Worm (Caenorhabditis elegans): ENCODE measurements around the gene T10B5.10.

The T10B5.10 gene

ce11 chrV:1883131-1883530 is 27.1 kb upstream of the T10B5.10 start:
- TF ChIP-seq mdl-1 (tag; optimal IDR thresholded peaks at IDR 0.05) (no peak), hmg-11 (tag; optimal IDR thresholded peaks at IDR 0.05) (no peak), pha-4 (tag; optimal IDR thresholded peaks at IDR 0.05) (peak; percentile 61), ZK546.5 (tag; optimal IDR thresholded peaks at IDR 0.05) (no peak), mml-1 (tag; optimal IDR thresholded peaks at IDR 0.05) (no peak), pqm-1 (tag; optimal IDR thresholded peaks at IDR 0.05) (peak; percentile 51), nhr-12 (tag; optimal IDR thresholded peaks at IDR 0.05) (no peak), elt-2 (tag; optimal IDR thresholded peaks at IDR 0.05) (peak; percentile 78), skn-1 (tag; optimal IDR thresholded peaks at IDR 0.05) (no peak)

- TF ChIP-seq mml-1 (tag; optimal IDR thresholded peaks at IDR 0.05) (no peak), mdl-1 (tag; optimal IDR thresholded peaks at IDR 0.05) (no peak), ZK546.5 (tag; optimal IDR thresholded peaks at IDR 0.05) (no peak), ceh-82 (tag; optimal IDR thresholded peaks at IDR 0.05) (no peak), nhr-12 (tag; optimal IDR thresholded peaks at IDR 0.05) (no peak), egl-27 (tag; optimal IDR thresholded peaks at IDR 0.05) (no peak), nhr-77 (tag; optimal IDR thresholded peaks at IDR 0.05) (no peak), nhr-23 (tag; optimal IDR thresholded peaks at IDR 0.05) (no peak), nhr-67 (tag; optimal IDR thresholded peaks at IDR 0.05) (no peak), daf-12 (tag; optimal IDR thresholded peaks at IDR 0.05) (no peak), pqm-1 (tag; optimal IDR thresholded peaks at IDR 0.05) (no peak), tbx-2 (tag; optimal IDR thresholded peaks at IDR 0.05) (no peak), eor-1 (tag; optimal IDR thresholded peaks at IDR 0.05) (no peak), elt-3 (tag; optimal IDR thresholded peaks at IDR 0.05) (no peak), lin-39 (tag; optimal IDR thresholded peaks at IDR 0.05) (no peak), nhr-43 (tag; optimal IDR thresholded peaks at IDR 0.05; ENCODE audit: poor library complexity, severe bottlenecking) (no peak), snpc-4 (tag; optimal IDR thresholded peaks at IDR 0.05) (no peak), nhr-76 (tag; optimal IDR thresholded peaks at IDR 0.05) (no peak), fkh-10 (GFP tag; optimal IDR thresholded peaks at IDR 0.05) (no peak), ztf-11 (tag; optimal IDR thresholded peaks at IDR 0.05) (no peak)
These were observed 22.0 kb upstream of the T10B5.10 start for ce11 chrV:1878030-1878429.

- TF ChIP-seq ceh-28 (tag; optimal IDR thresholded peaks at IDR 0.05) (no peak), ceh-9 (tag; optimal IDR thresholded peaks at IDR 0.05) (no peak), mdl-1 (tag; optimal IDR thresholded peaks at IDR 0.05) (no peak), lin-15B (tag; optimal IDR thresholded peaks at IDR 0.05) (peak; percentile 0), nhr-77 (tag; optimal IDR thresholded peaks at IDR 0.05) (no peak), elt-3 (tag; optimal IDR thresholded peaks at IDR 0.05) (no peak), pqm-1 (tag; optimal IDR thresholded peaks at IDR 0.05) (no peak), lin-39 (tag; optimal IDR thresholded peaks at IDR 0.05) (no peak), hmg-11 (tag; optimal IDR thresholded peaks at IDR 0.05) (no peak), egl-27 (tag; optimal IDR thresholded peaks at IDR 0.05) (no peak), elt-1 (tag; optimal IDR thresholded peaks at IDR 0.05) (no peak), daf-12 (tag; optimal IDR thresholded peaks at IDR 0.05) (no peak), ceh-16 (tag; optimal IDR thresholded peaks at IDR 0.05) (no peak), eor-1 (tag; optimal IDR thresholded peaks at IDR 0.05) (no peak), unc-39 (tag; optimal IDR thresholded peaks at IDR 0.05) (no peak), nhr-28 (tag; optimal IDR thresholded peaks at IDR 0.05) (no peak), nhr-11 (tag; optimal IDR thresholded peaks at IDR 0.05) (no peak), lsy-12 (tag; optimal IDR thresholded peaks at IDR 0.05) (peak; percentile 84), pha-4 (tag; optimal IDR thresholded peaks at IDR 0.05) (peak; percentile 10), nhr-76 (tag; optimal IDR thresholded peaks at IDR 0.05) (no peak), ama-1 (optimal IDR thresholded peaks at IDR 0.05) (peak; percentile 75), fkh-2 (tag; optimal IDR thresholded peaks at IDR 0.05) (no peak), nhr-23 (tag; optimal IDR thresholded peaks at IDR 0.05) (no peak), skn-1 (tag; optimal IDR thresholded peaks at IDR 0.05) (no peak), fkh-10 (GFP tag; optimal IDR thresholded peaks at IDR 0.05) (no peak), nhr-67 (tag; optimal IDR thresholded peaks at IDR 0.05) (no peak), ztf-4 (tag; optimal IDR thresholded peaks at IDR 0.05) (peak; percentile 74), egl-5 (tag; optimal IDR thresholded peaks at IDR 0.05) (no peak), mml-1 (tag; optimal IDR thresholded peaks at IDR 0.05) (no peak), tbx-2 (tag; optimal IDR thresholded peaks at IDR 0.05) (no peak), elt-2 (tag; optimal IDR thresholded peaks at IDR 0.05) (peak; percentile 33), ztf-11 (tag; optimal IDR thresholded peaks at IDR 0.05) (no peak)
These were observed 19.5 kb upstream of the T10B5.10 start for ce11 chrV:1875497-1875988.

- TF ChIP-seq elt-2 (tag; optimal IDR thresholded peaks at IDR 0.05) = no peak
- no peak for TF ChIP-seq ZK546.5 (tag; optimal IDR thresholded peaks at IDR 0.05)
- no peak for TF ChIP-seq ceh-16 (tag; optimal IDR thresholded peaks at IDR 0.05)
- no peak for TF ChIP-seq ceh-9 (tag; optimal IDR thresholded peaks at IDR 0.05)
- no peak for TF ChIP-seq nhr-12 (tag; optimal IDR thresholded peaks at IDR 0.05)
- TF ChIP-seq nhr-43 (tag; optimal IDR thresholded peaks at IDR 0.05; ENCODE audit: poor library complexity, severe bottlenecking) = no peak
- no peak for TF ChIP-seq sea-2 (GFP tag; optimal IDR thresholded peaks at IDR 0.05)
- no peak for TF ChIP-seq jun-1 (tag; optimal IDR thresholded peaks at IDR 0.05)
- TF ChIP-seq aly-2 (tag; optimal IDR thresholded peaks at IDR 0.05) = no peak
- TF ChIP-seq skn-1 (tag; optimal IDR thresholded peaks at IDR 0.05) = no peak
- TF ChIP-seq snpc-4 (tag; optimal IDR thresholded peaks at IDR 0.05) = no peak
- no peak for TF ChIP-seq lin-39 (tag; optimal IDR thresholded peaks at IDR 0.05)
These were observed 18.8 kb upstream of the T10B5.10 start for ce11 chrV:1874827-1875226.
